Worm (Caenorhabditis elegans) whole organism, L4/young adult: ENCODE data around the gene Y54G2A.7.

Source experiments
- W03F9.2 ChIP-seq: fragments of 150-350 bp; optimal IDR thresholded peaks from 2 replicates; lab custom pipeline; 2014; ENCODE audit warnings: missing biosample characterization, missing genetic modification characterization
- dao-5 ChIP-seq: sonication (generic microtip); optimal IDR thresholded peaks from 2 replicates; lab custom pipeline; 2016; ENCODE audit warnings: missing genotype, missing genetic modification characterization, moderate library complexity, missing compliant biosample characterization
- him-1 ChIP-seq: sonication (generic microtip); optimal IDR thresholded peaks from 2 replicates; lab custom pipeline; 2016; ENCODE audit warnings: missing genotype, missing genetic modification reagents, missing genetic modification characterization, missing compliant biosample characterization

- TF ChIP-seq him-1 (tag; lab: Kevin White, UChicago) (no peak), dao-5 (no peak), W03F9.2 (no peak)
These were observed 18.8 kb upstream of the Y54G2A.7 start, which contains the start of gene Y54G2A.13 for ce11 chrIV:2819633-2820032.
